Fruit fly (Drosophila melanogaster) whole organism, embryonic: ENCODE measurements around the gene CAH16.

Experiments
- Blimp-1 ChIP-seq: fragments of 200-800 bp; sonication (Bioruptor generic); optimal IDR thresholded peaks from 3 replicates; lab custom pipeline; 2018; ENCODE audit warnings: missing biosample characterization, missing genetic modification characterization, mild to moderate bottlenecking, moderate library complexity, missing genetic modification reagents
- CG10543 ChIP-seq: fragments of 200-800 bp; sonication (Bioruptor generic); optimal IDR thresholded peaks from 3 replicates; lab custom pipeline; 2017; ENCODE audit warnings: missing biosample characterization, mild to moderate bottlenecking, missing genetic modification characterization, moderate library complexity
- CG12071 ChIP-seq: fragments of 200-800 bp; sonication (Bioruptor generic); optimal IDR thresholded peaks from 3 replicates; lab custom pipeline; 2018; ENCODE audit warnings: missing biosample characterization, mild to moderate bottlenecking, missing genetic modification characterization
- CG13296 ChIP-seq: fragments of 200-800 bp; sonication (Bioruptor generic); optimal IDR thresholded peaks from 3 replicates; lab custom pipeline; 2018; ENCODE audit warnings: missing biosample characterization, mild to moderate bottlenecking, missing genetic modification characterization
- CG13424 ChIP-seq: fragments of 200-800 bp; sonication (Bioruptor generic); optimal IDR thresholded peaks from 2 replicates; lab custom pipeline; 2019; ENCODE audit warnings: missing biosample characterization, mild to moderate bottlenecking, missing genetic modification characterization, moderate library complexity
- CG15479 ChIP-seq: fragments of 200-800 bp; sonication (Bioruptor generic); optimal IDR thresholded peaks from 3 replicates; lab custom pipeline; 2019; ENCODE audit warnings: missing biosample characterization, mild to moderate bottlenecking, missing genetic modification characterization, moderate library complexity
- CG17802 ChIP-seq: fragments of 200-800 bp; sonication (Bioruptor generic); optimal IDR thresholded peaks from 2 replicates; lab custom pipeline; 2018; ENCODE audit warnings: missing biosample characterization, mild to moderate bottlenecking, missing genetic modification characterization, moderate library complexity
- CG17829 ChIP-seq: fragments of 200-800 bp; optimal IDR thresholded peaks from 2 replicates; lab custom pipeline; 2019; ENCODE audit warnings: missing biosample characterization, mild to moderate bottlenecking, missing genetic modification characterization, moderate library complexity
- CG18764 ChIP-seq: fragments of 200-800 bp; sonication (Bioruptor generic); optimal IDR thresholded peaks from 3 replicates; lab custom pipeline; 2016; ENCODE audit warnings: missing biosample characterization, missing genetic modification characterization
- CG2202 ChIP-seq: fragments of 200-800 bp; sonication (Bioruptor generic); optimal IDR thresholded peaks from 2 replicates; lab custom pipeline; 2018; ENCODE audit warnings: missing biosample characterization, mild to moderate bottlenecking, missing genetic modification characterization
- CG2712 ChIP-seq: fragments of 200-800 bp; optimal IDR thresholded peaks from 3 replicates; lab custom pipeline; 2019; ENCODE audit warnings: missing biosample characterization, mild to moderate bottlenecking, missing genetic modification characterization, moderate library complexity
- CG2875 ChIP-seq: fragments of 200-800 bp; sonication (Bioruptor generic); optimal IDR thresholded peaks from 2 replicates; lab custom pipeline; 2017; ENCODE audit warnings: missing biosample characterization, mild to moderate bottlenecking, missing genetic modification characterization, missing genetic modification reagents
- CG32767 ChIP-seq: fragments of 200-800 bp; sonication (Bioruptor generic); IDR thresholded peaks from 2 replicates; pipeline ENCODE4 v1.3.6; 2022; ENCODE audit warnings: missing biosample characterization, missing genetic modification characterization
- CG33213 ChIP-seq: fragments of 200-800 bp; sonication (Bioruptor generic); optimal IDR thresholded peaks from 3 replicates; lab custom pipeline; 2016; ENCODE audit warnings: missing biosample characterization, missing genetic modification characterization
- CG34224 ChIP-seq: fragments of 200-800 bp; sonication (Bioruptor generic); IDR thresholded peaks from 3 replicates; pipeline ENCODE4 v1.3.6; 2022; ENCODE audit warnings: missing biosample characterization, missing genetic modification characterization; ENCODE audit not compliant: partially characterized antibody
- CG4617 ChIP-seq: fragments of 200-800 bp; sonication (Bioruptor generic); optimal IDR thresholded peaks from 3 replicates; lab custom pipeline; 2016; ENCODE audit warnings: missing biosample characterization, missing genetic modification characterization, borderline replicate concordance
- CG7271 ChIP-seq: fragments of 200-800 bp; sonication (Bioruptor generic); optimal IDR thresholded peaks from 2 replicates; lab custom pipeline; 2018; ENCODE audit warnings: missing biosample characterization, mild to moderate bottlenecking, missing genetic modification characterization, moderate library complexity
- CG9215 ChIP-seq: fragments of 200-800 bp; sonication (Bioruptor generic); IDR thresholded peaks from 2 replicates; pipeline ENCODE4 v1.3.6; 2022; ENCODE audit warnings: missing biosample characterization, missing genetic modification characterization
- CoRest ChIP-seq: fragments of 200-800 bp; sonication (Bioruptor generic); optimal IDR thresholded peaks from 3 replicates; lab custom pipeline; 2018; ENCODE audit warnings: missing biosample characterization, mild to moderate bottlenecking, missing genetic modification characterization, moderate library complexity
- H2.0 ChIP-seq: fragments of 200-800 bp; sonication (Bioruptor generic); IDR thresholded peaks from 2 replicates; pipeline ENCODE4 v1.3.6; 2022; ENCODE audit warnings: missing biosample characterization, missing genetic modification characterization
- HLH54F ChIP-seq: fragments of 200-800 bp; sonication (Bioruptor generic); optimal IDR thresholded peaks from 3 replicates; lab custom pipeline; 2016; ENCODE audit warnings: missing biosample characterization, missing genetic modification characterization
- HLHmδ ChIP-seq: fragments of 200-800 bp; sonication (Bioruptor generic); optimal IDR thresholded peaks from 2 replicates; lab custom pipeline; 2018; ENCODE audit warnings: missing biosample characterization, mild to moderate bottlenecking, missing genetic modification characterization, moderate library complexity
- Hmr ChIP-seq: fragments of 200-800 bp; sonication (Bioruptor generic); optimal IDR thresholded peaks from 3 replicates; lab custom pipeline; 2017; ENCODE audit warnings: mild to moderate bottlenecking, missing biosample characterization, missing genetic modification reagents, missing genetic modification characterization
- Med ChIP-seq: fragments of 200-800 bp; sonication (Bioruptor generic); peaks from one replicate; lab custom pipeline; 2016; ENCODE audit warnings: missing biosample characterization, missing genetic modification characterization, mild to moderate bottlenecking, inconsistent platforms, moderate library complexity
- Sry-β ChIP-seq: fragments of 200-800 bp; sonication (Bioruptor generic); optimal IDR thresholded peaks from 2 replicates; lab custom pipeline; 2018; ENCODE audit warnings: missing biosample characterization, mild to moderate bottlenecking, missing genetic modification characterization, moderate library complexity
- Stat92E ChIP-seq, 3 experiments: fragments of >200 bp in 2 of 3; fragments of 200-800 bp in 1 of 3; sonication (Bioruptor generic) in 1 of 3; optimal IDR thresholded peaks; 2 replicates each; lab custom pipeline; 2017 to 2019; ENCODE audit warnings: missing biosample characterization in 3 of 3, missing genetic modification characterization in 3 of 3, mild to moderate bottlenecking in 1 of 3, moderate library complexity in 1 of 3
- Xbp1 ChIP-seq: fragments of 200-800 bp; sonication (Bioruptor generic); optimal IDR thresholded peaks from 3 replicates; lab custom pipeline; 2016; ENCODE audit warnings: missing biosample characterization, mild to moderate bottlenecking, missing genetic modification characterization
- ash1 ChIP-seq: fragments of 200-800 bp; sonication (Bioruptor generic); optimal IDR thresholded peaks from 2 replicates; lab custom pipeline; 2018; ENCODE audit warnings: missing biosample characterization, mild to moderate bottlenecking, missing genetic modification characterization
- dimm ChIP-seq: fragments of 200-800 bp; sonication (Bioruptor generic); IDR thresholded peaks from 2 replicates; pipeline ENCODE4 v1.3.6; 2022; ENCODE audit warnings: missing biosample characterization, missing genetic modification characterization
- esg ChIP-seq: fragments of 200-800 bp; sonication (Bioruptor generic); conservative IDR thresholded peaks from 2 replicates; pipeline ENCODE4 v1.3.6; 2022; ENCODE audit warnings: missing biosample characterization, missing genetic modification characterization
- fd64A ChIP-seq: fragments of 200-800 bp; sonication (Bioruptor generic); optimal IDR thresholded peaks from 3 replicates; lab custom pipeline; 2018; ENCODE audit warnings: missing biosample characterization, mild to moderate bottlenecking, missing genetic modification characterization
- ftz-f1 ChIP-seq: fragments of 200-800 bp; sonication (Bioruptor generic); optimal IDR thresholded peaks from 2 replicates; lab custom pipeline; 2016; ENCODE audit warnings: missing biosample characterization, missing genetic modification characterization
- gcm ChIP-seq: fragments of 200-800 bp; sonication (Bioruptor generic); optimal IDR thresholded peaks from 2 replicates; lab custom pipeline; 2019; ENCODE audit warnings: missing biosample characterization, mild to moderate bottlenecking, missing genetic modification characterization, moderate library complexity
- lilli ChIP-seq: fragments of 200-800 bp; sonication (Bioruptor generic); optimal IDR thresholded peaks from 3 replicates; lab custom pipeline; 2016; ENCODE audit warnings: missing biosample characterization, missing genetic modification characterization
- luna ChIP-seq: fragments of 200-800 bp; sonication (Bioruptor generic); optimal IDR thresholded peaks from 2 replicates; lab custom pipeline; 2016; ENCODE audit warnings: missing biosample characterization, missing genetic modification characterization
- maf-S ChIP-seq: fragments of 200-800 bp; sonication (Bioruptor generic); optimal IDR thresholded peaks from 2 replicates; lab custom pipeline; 2016; ENCODE audit warnings: missing biosample characterization, missing genetic modification characterization
- nom ChIP-seq: fragments of 200-800 bp; sonication (Bioruptor generic); optimal IDR thresholded peaks from 2 replicates; lab custom pipeline; 2017; ENCODE audit warnings: missing biosample characterization, missing genetic modification characterization, mild to moderate bottlenecking, moderate library complexity, missing genetic modification reagents
- pfk ChIP-seq: fragments of 200-800 bp; sonication (Bioruptor generic); optimal IDR thresholded peaks from 2 replicates; lab custom pipeline; 2018; ENCODE audit warnings: missing biosample characterization, mild to moderate bottlenecking, missing genetic modification characterization, moderate library complexity
- phol ChIP-seq: fragments of 200-800 bp; sonication (Bioruptor generic); optimal IDR thresholded peaks from 3 replicates; lab custom pipeline; 2018; ENCODE audit warnings: missing biosample characterization, mild to moderate bottlenecking, missing genetic modification characterization, moderate library complexity
- pros ChIP-seq: fragments of 200-800 bp; sonication (Bioruptor generic); optimal IDR thresholded peaks from 3 replicates; lab custom pipeline; 2019; ENCODE audit warnings: missing biosample characterization, mild to moderate bottlenecking, missing genetic modification characterization, moderate library complexity
- psq ChIP-seq: fragments of 200-800 bp; sonication (Bioruptor generic); optimal IDR thresholded peaks from 2 replicates; lab custom pipeline; 2017; ENCODE audit warnings: missing biosample characterization, missing genetic modification characterization
- pzg ChIP-seq: fragments of 200-800 bp; sonication (Bioruptor generic); optimal IDR thresholded peaks from 3 replicates; lab custom pipeline; 2018; ENCODE audit warnings: missing biosample characterization, mild to moderate bottlenecking, missing genetic modification characterization, moderate library complexity
- sc ChIP-seq, 3 experiments: fragments of >200 bp in 2 of 3; fragments of 200-800 bp in 1 of 3; sonication (Bioruptor generic) in 1 of 3; optimal IDR thresholded peaks; 2 replicates in 2 of 3; 3 replicates in 1 of 3; lab custom pipeline; 2017; ENCODE audit warnings: mild to moderate bottlenecking in 1 of 3, missing biosample characterization in 1 of 3, missing genetic modification characterization in 1 of 3, missing genetic modification reagents in 1 of 3
- slbo ChIP-seq: fragments of 200-800 bp; sonication (Bioruptor generic); IDR thresholded peaks from 2 replicates; pipeline ENCODE4 v1.3.6; 2022; ENCODE audit warnings: missing biosample characterization, missing genetic modification characterization
- slp2 ChIP-seq: fragments of 200-800 bp; sonication (Bioruptor generic); optimal IDR thresholded peaks from 2 replicates; lab custom pipeline; 2016; ENCODE audit warnings: missing biosample characterization, missing genetic modification characterization
- tio ChIP-seq: fragments of 200-800 bp; sonication (Bioruptor generic); optimal IDR thresholded peaks from 2 replicates; lab custom pipeline; 2017; ENCODE audit warnings: missing biosample characterization, missing genetic modification characterization, inconsistent platforms
- trem ChIP-seq: fragments of 200-800 bp; optimal IDR thresholded peaks from 3 replicates; lab custom pipeline; 2019; ENCODE audit warnings: missing biosample characterization, mild to moderate bottlenecking, missing genetic modification characterization, moderate library complexity
- vnd ChIP-seq: fragments of 200-800 bp; sonication (Bioruptor generic); IDR thresholded peaks from 3 replicates; pipeline ENCODE4 v1.3.6; 2022; ENCODE audit warnings: missing biosample characterization, missing genetic modification characterization; ENCODE audit not compliant: partially characterized antibody
- zfh2 ChIP-seq: fragments of 200-800 bp; sonication (Bioruptor generic); optimal IDR thresholded peaks from 2 replicates; lab custom pipeline; 2016; ENCODE audit warnings: missing biosample characterization, missing genetic modification characterization

CAH16 gene

dm6 chr3R:31215830-31216229, 44.2 kb upstream of the CAH16 start, which contains the start of gene CG15561 (continued):
- peak; percentile 42 for TF ChIP-seq CG13296 (GFP tag; lab: Kevin White, UChicago)
- TF ChIP-seq sc (optimal IDR thresholded peaks at IDR 0.05; lab: Kevin White, UChicago): no peak
- TF ChIP-seq sc (GFP tag; optimal IDR thresholded peaks at IDR 0.05; lab: Kevin White, UChicago): peak; percentile 25
- TF ChIP-seq Med: peak; percentile 94
- no peak for TF ChIP-seq CG32767 (GFP tag; lab: Robert Waterston, UW)
- no peak for TF ChIP-seq pros
- peak; percentile 22 for TF ChIP-seq Sry-β (GFP tag; lab: Kevin White, UChicago)
- TF ChIP-seq H2.0: no peak
- peak; percentile 60 for TF ChIP-seq maf-S (GFP tag; lab: Kevin White, UChicago)
- TF ChIP-seq phol (tag; lab: Kevin White, UChicago): peak; percentile 25
- peak; percentile 23 for TF ChIP-seq CG2202 (tag; lab: Kevin White, UChicago)
- no peak for TF ChIP-seq vnd (GFP tag; lab: Robert Waterston, UW)
- peak; percentile 96 for TF ChIP-seq pzg
- no peak for TF ChIP-seq gcm (GFP tag; lab: Kevin White, UChicago)
- TF ChIP-seq CG2712 (tag; lab: Kevin White, UChicago): peak; percentile 58
- TF ChIP-seq CG17802 (tag; lab: Kevin White, UChicago): peak; percentile 32
- peak; percentile 41 for TF ChIP-seq CG12071 (GFP tag; lab: Kevin White, UChicago)
- TF ChIP-seq nom: peak; percentile 43
- TF ChIP-seq pfk (GFP tag; lab: Kevin White, UChicago): peak; percentile 66
- peak; percentile 61 for TF ChIP-seq lilli
- no peak for TF ChIP-seq Blimp-1 (GFP tag; lab: Kevin White, UChicago)
- TF ChIP-seq slbo (GFP tag; lab: Robert Waterston, UW): no peak
- TF ChIP-seq fd64A: peak; percentile 60
- peak; percentile 18 for TF ChIP-seq ftz-f1 (GFP tag; lab: Kevin White, UChicago)
- TF ChIP-seq luna (GFP tag; lab: Kevin White, UChicago): no peak
- peak; percentile 97 for TF ChIP-seq CG15479 (GFP tag; lab: Kevin White, UChicago)
- peak; percentile 10 for TF ChIP-seq CG2875 (GFP tag; lab: Kevin White, UChicago)
- TF ChIP-seq Stat92E (GFP tag; optimal IDR thresholded peaks at IDR 0.05; lab: Kevin White, UChicago): peak in 1 of 3 experiments; percentile 31
- no peak for TF ChIP-seq CG18764 (GFP tag; lab: Kevin White, UChicago)
- no peak for TF ChIP-seq psq (GFP tag; lab: Kevin White, UChicago)
- peak; percentile 28 for TF ChIP-seq CoRest
- TF ChIP-seq Hmr (GFP tag; lab: Kevin White, UChicago): peak; percentile 67
- peak; percentile 16 for TF ChIP-seq ash1 (GFP tag; lab: Kevin White, UChicago)
- peak; percentile 15 for TF ChIP-seq slp2
- TF ChIP-seq CG9215: no peak
- TF ChIP-seq HLHmδ: peak; percentile 84
- no peak for TF ChIP-seq esg
- peak; percentile 1 for TF ChIP-seq CG4617 (GFP tag; lab: Kevin White, UChicago)
- TF ChIP-seq CG34224 (GFP tag; lab: Robert Waterston, UW): no peak
- peak; percentile 46 for TF ChIP-seq HLH54F (GFP tag; lab: Kevin White, UChicago)
- TF ChIP-seq Xbp1 (GFP tag; lab: Kevin White, UChicago): peak; percentile 30
- peak; percentile 52 for TF ChIP-seq CG10543 (GFP tag; lab: Kevin White, UChicago)
- TF ChIP-seq dimm: no peak
- TF ChIP-seq CG17829 (tag; lab: Kevin White, UChicago): peak; percentile 47
- peak; percentile 75 for TF ChIP-seq CG33213 (GFP tag; lab: Kevin White, UChicago)
- TF ChIP-seq CG7271 (tag; lab: Kevin White, UChicago): peak; percentile 39
- TF ChIP-seq CG13424: peak; percentile 57
- TF ChIP-seq tio: no peak
- peak; percentile 68 for TF ChIP-seq trem (tag; lab: Kevin White, UChicago)
- TF ChIP-seq zfh2 (GFP tag; lab: Kevin White, UChicago): peak; percentile 35
